Fruit fly (Drosophila melanogaster): ENCODE data around the gene Mcm7.

The Mcm7 gene

DNA sequence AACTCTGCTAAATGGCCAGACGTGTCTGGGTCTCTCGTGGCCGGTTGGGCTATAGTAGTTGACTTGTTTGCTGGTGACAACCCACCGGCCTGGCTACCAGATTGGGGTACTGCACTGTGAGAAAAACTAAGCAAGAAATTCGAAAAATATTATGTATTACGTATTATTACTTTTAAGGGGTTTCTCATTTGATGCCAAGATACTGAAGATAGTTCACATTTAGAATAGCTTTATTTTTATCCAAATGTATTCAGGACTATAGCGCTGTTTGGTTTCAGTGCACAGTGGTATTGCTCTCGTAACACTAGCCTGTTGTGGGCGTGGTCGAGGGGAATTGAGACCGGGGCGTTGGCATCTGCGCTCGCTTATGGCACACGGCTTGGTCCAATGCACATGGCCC is 29.3 kb downstream of the Mcm7 start:
- no peak for TF ChIP-seq h (optimal IDR thresholded peaks at IDR 0.05)
- TF ChIP-seq Sin3A (optimal IDR thresholded peaks at IDR 0.05): no peak
- TF ChIP-seq psq (optimal IDR thresholded peaks at IDR 0.05): no peak
- no peak for TF ChIP-seq Myc (optimal IDR thresholded peaks at IDR 0.05)
- no peak for TF ChIP-seq insv (optimal IDR thresholded peaks at IDR 0.05)
- TF ChIP-seq ttk (optimal IDR thresholded peaks at IDR 0.05): no peak

DNA sequence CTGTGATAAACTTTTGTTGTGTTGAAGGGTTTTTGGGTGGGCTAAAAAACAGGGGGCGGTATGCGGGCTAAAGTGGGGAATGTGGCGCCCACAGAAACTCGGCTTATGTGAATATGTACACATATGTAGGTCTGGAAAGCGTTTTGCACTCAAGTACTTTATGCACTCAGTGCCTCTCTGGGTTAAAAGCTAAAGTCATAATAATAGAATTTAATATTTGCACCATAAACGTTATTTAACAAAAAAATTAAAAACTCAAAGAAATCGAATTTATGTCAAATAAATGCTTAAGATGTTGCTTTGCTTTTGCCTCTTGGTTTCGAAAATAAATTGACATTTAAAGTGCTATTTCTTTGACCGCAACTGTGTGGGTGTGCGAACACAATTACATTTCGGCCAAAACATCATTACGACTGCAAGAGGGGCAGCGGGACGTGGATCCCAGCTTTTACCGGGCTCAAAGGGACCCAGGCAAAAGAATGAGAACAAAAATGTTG is 33.1 kb downstream of the Mcm7 start:
- TF ChIP-seq insv (optimal IDR thresholded peaks at IDR 0.05) (no peak), Myc (optimal IDR thresholded peaks at IDR 0.05) (no peak), psq (optimal IDR thresholded peaks at IDR 0.05) (no peak), Sin3A (optimal IDR thresholded peaks at IDR 0.05) (no peak), ttk (optimal IDR thresholded peaks at IDR 0.05) (no peak), h (optimal IDR thresholded peaks at IDR 0.05) (no peak)

DNA sequence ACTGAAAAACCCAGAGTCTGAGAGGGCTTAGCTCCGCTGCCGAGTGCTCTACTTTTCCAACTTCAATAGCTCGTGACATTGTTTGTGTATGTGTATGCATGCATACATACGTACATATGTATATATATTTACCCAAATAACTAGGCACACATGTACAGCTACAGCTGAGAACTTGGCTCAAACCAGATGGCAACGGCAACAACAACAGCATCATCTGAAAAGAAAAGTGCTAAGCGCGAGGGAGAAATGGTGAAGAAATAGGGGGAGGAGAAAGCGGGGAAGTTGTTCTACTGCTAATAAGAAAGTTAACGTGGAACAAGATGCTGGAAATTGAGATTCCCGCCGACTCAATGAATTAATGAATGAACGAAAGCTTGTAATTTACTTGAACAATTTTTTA is 33.6 kb downstream of the Mcm7 start:
- TF ChIP-seq Myc (optimal IDR thresholded peaks at IDR 0.05): no peak
- no peak for TF ChIP-seq ttk (optimal IDR thresholded peaks at IDR 0.05)

DNA sequence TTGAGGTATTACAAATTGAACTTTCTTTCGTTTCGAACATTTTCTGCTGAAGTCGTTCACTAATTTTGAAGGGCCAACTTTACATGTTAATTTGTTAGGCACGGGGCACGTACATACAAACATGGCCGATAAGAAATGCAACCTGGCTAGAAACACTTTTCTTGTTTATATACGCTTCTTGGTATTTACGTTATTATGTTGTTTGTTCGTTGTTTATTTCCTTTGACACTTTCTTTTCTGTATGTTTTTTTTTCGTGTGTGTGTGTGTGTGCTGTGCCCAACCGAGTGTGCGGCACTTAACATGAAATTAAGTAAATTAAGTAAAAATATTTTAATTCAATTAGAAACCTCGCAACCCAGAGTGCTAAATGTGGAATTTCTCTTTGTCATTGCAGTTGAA is 34.3 kb downstream of the Mcm7 start:
- TF ChIP-seq h (optimal IDR thresholded peaks at IDR 0.05): no peak
- no peak for TF ChIP-seq ttk (optimal IDR thresholded peaks at IDR 0.05)
- no peak for TF ChIP-seq Myc (optimal IDR thresholded peaks at IDR 0.05)
- no peak for TF ChIP-seq psq (optimal IDR thresholded peaks at IDR 0.05)
- no peak for TF ChIP-seq Sin3A (optimal IDR thresholded peaks at IDR 0.05)
- TF ChIP-seq insv (optimal IDR thresholded peaks at IDR 0.05): no peak

DNA sequence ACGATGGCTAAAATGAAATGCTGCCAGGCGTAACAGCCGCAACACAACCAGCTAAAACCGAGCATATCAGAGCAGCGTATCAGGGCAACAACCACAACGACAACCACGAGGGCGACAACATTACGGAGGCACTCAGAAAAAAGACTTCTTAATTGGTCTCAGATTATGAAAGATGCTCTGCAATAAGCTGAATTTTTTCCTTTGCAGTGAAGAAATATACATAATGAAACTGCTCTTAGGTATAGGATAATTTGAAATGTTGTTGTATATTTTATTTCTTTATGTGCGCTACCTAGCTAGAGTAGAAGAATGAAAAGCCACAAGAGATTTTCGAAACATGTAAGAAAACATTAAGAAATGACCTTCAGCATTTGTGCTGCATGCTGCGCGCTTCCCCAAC is 38.1 kb downstream of the Mcm7 start:
- no peak for TF ChIP-seq Sin3A (optimal IDR thresholded peaks at IDR 0.05)
- no peak for TF ChIP-seq ttk (optimal IDR thresholded peaks at IDR 0.05)
- TF ChIP-seq h (optimal IDR thresholded peaks at IDR 0.05): no peak
- no peak for TF ChIP-seq insv (optimal IDR thresholded peaks at IDR 0.05)

DNA sequence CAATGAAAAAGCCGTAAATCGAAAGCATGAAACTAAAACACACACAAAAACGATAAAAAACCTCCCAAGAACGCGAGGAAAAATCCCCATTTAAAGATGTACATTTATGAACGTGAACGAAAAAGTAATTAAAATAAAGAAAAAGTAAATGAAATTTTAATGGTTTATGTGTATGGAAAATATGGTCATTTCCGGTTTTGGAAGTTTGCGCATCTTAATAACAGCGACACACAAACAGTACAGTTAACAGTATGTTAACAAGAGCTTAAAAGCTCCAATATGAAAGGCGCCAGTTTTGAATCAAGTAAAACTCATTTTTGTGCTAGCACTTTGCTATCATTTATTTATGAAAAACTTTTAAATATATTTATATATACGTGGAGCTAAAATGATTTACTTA is 40.5 kb downstream of the Mcm7 start:
- TF ChIP-seq h (optimal IDR thresholded peaks at IDR 0.05): no peak
- no peak for TF ChIP-seq Sin3A (optimal IDR thresholded peaks at IDR 0.05)

DNA sequence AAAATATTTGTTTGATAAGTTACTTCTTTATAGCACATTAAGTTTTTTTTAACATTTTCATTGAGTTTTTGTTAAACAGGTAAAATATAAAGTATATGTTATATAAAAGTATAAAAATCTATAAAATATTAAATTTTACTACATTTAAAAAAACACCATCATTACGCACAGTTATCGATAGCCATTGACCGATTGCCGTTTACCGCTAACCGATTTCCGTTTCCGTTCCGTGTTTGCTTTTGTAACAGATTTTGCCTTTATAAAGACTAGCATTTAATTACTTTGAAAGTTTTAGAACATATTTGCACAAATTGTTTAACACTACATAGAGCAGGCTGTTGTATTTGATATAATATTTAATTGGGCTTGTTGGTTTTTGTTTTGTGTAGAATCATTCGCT is 48.3 kb downstream of the Mcm7 start:
- TF ChIP-seq ttk (optimal IDR thresholded peaks at IDR 0.05) (no peak), Sin3A (optimal IDR thresholded peaks at IDR 0.05) (no peak), insv (optimal IDR thresholded peaks at IDR 0.05) (no peak), Myc (optimal IDR thresholded peaks at IDR 0.05) (no peak), psq (optimal IDR thresholded peaks at IDR 0.05) (no peak), h (optimal IDR thresholded peaks at IDR 0.05) (no peak)
